Worm (Caenorhabditis elegans) whole organism, L2 larva: ENCODE results near the gene fipr-9.

Experiments
- C34F6.9 ChIP-seq: fragments of 150-350 bp; optimal IDR thresholded peaks from 2 replicates; lab custom pipeline; 2014; ENCODE audit warnings: missing biosample characterization, missing genetic modification characterization
- F13H6.1 ChIP-seq: sonication (generic microtip); optimal IDR thresholded peaks from 2 replicates; lab custom pipeline; 2016; ENCODE audit warnings: missing genetic modification characterization, missing compliant biosample characterization
- R02D3.7 ChIP-seq: fragments of 150-350 bp; optimal IDR thresholded peaks from 2 replicates; lab custom pipeline; 2014; ENCODE audit warnings: missing biosample characterization, missing genetic modification characterization
- Y55F3AM.14 ChIP-seq: fragments of 200-800 bp; sonication (Bioruptor generic); optimal IDR thresholded peaks from 2 replicates; lab custom pipeline; 2018; ENCODE audit warnings: mild to moderate bottlenecking, missing genetic modification characterization, missing compliant biosample characterization
- alr-1 ChIP-seq: fragments of 150-350 bp; optimal IDR thresholded peaks from 2 replicates; lab custom pipeline; 2014; ENCODE audit warnings: missing biosample characterization, missing genetic modification characterization
- aly-2 ChIP-seq: fragments of 150-350 bp; optimal IDR thresholded peaks from 2 replicates; lab custom pipeline; 2014; ENCODE audit warnings: missing biosample characterization, missing genetic modification characterization
- blmp-1 ChIP-seq: sonication (generic microtip); optimal IDR thresholded peaks from 2 replicates; lab custom pipeline; 2017; ENCODE audit warnings: missing genetic modification characterization, mild to moderate bottlenecking, missing compliant biosample characterization, antibody characterized with exemption, moderate library complexity; ENCODE audit not compliant: insufficient read depth
- ceh-16 ChIP-seq: fragments of 150-350 bp; optimal IDR thresholded peaks from 2 replicates; lab custom pipeline; 2014; ENCODE audit warnings: missing biosample characterization, missing genetic modification characterization
- crh-2 ChIP-seq: sonication (generic microtip); optimal IDR thresholded peaks from 2 replicates; lab custom pipeline; 2017; ENCODE audit warnings: missing biosample characterization, missing genetic modification characterization
- dmd-4 ChIP-seq: sonication (generic microtip); optimal IDR thresholded peaks from 2 replicates; lab custom pipeline; 2017; ENCODE audit warnings: missing biosample characterization, missing genetic modification characterization
- egl-27 ChIP-seq: sonication (generic microtip); optimal IDR thresholded peaks from 3 replicates; lab custom pipeline; 2017; ENCODE audit warnings: missing biosample characterization, missing genetic modification reagents, missing genetic modification characterization
- elt-1 ChIP-seq: fragments of 150-350 bp; optimal IDR thresholded peaks from 2 replicates; lab custom pipeline; 2014; ENCODE audit warnings: missing biosample characterization, missing genetic modification characterization
- elt-3 ChIP-seq: sonication (generic microtip); optimal IDR thresholded peaks from 2 replicates; lab custom pipeline; 2017; ENCODE audit warnings: missing biosample characterization, missing genetic modification characterization
- fos-1 ChIP-seq: fragments of 150-350 bp; optimal IDR thresholded peaks from 2 replicates; lab custom pipeline; 2014; ENCODE audit warnings: missing biosample characterization, missing genetic modification characterization
- gmeb-1 ChIP-seq: fragments of 150-350 bp; optimal IDR thresholded peaks from 2 replicates; lab custom pipeline; 2014; ENCODE audit warnings: missing biosample characterization, missing genetic modification characterization
- lin-11 ChIP-seq: fragments of 150-350 bp; sonication (generic microtip); optimal IDR thresholded peaks from 2 replicates; lab custom pipeline; 2014; ENCODE audit warnings: missing biosample characterization, missing genetic modification characterization, inconsistent platforms, mixed read lengths
- lin-13 ChIP-seq: fragments of 150-350 bp; optimal IDR thresholded peaks from 2 replicates; lab custom pipeline; 2014; ENCODE audit warnings: missing biosample characterization, missing genetic modification reagents, missing genetic modification characterization
- lin-39 ChIP-seq: fragments of 150-350 bp; optimal IDR thresholded peaks from 2 replicates; lab custom pipeline; 2014; ENCODE audit warnings: missing biosample characterization, missing genetic modification reagents, missing genetic modification characterization
- lsy-2 ChIP-seq, 2 experiments: fragments of 150-350 bp in 1 of 2; sonication (generic microtip) in 1 of 2; optimal IDR thresholded peaks; 2 replicates each; lab custom pipeline; 2014 to 2017; ENCODE audit warnings: missing biosample characterization in 2 of 2, missing genetic modification characterization in 2 of 2
- mab-5 ChIP-seq: fragments of 150-350 bp; optimal IDR thresholded peaks from 2 replicates; lab custom pipeline; 2014; ENCODE audit warnings: missing biosample characterization, missing genetic modification characterization
- mbf-1 ChIP-seq: sonication (generic microtip); optimal IDR thresholded peaks from 2 replicates; lab custom pipeline; 2017; ENCODE audit warnings: missing biosample characterization, missing genetic modification characterization
- mdl-1 ChIP-seq, 2 experiments: fragments of 150-350 bp in 1 of 2; sonication (generic microtip) in 1 of 2; optimal IDR thresholded peaks; 2 replicates each; lab custom pipeline; 2017; ENCODE audit warnings: missing biosample characterization in 2 of 2, missing genetic modification characterization in 2 of 2
- nhr-11 ChIP-seq: fragments of 150-350 bp; optimal IDR thresholded peaks from 2 replicates; lab custom pipeline; 2014; ENCODE audit warnings: missing biosample characterization, missing genetic modification characterization
- nhr-12 ChIP-seq: fragments of 150-350 bp; optimal IDR thresholded peaks from 2 replicates; lab custom pipeline; 2014; ENCODE audit warnings: missing biosample characterization, missing genetic modification characterization
- nhr-129 ChIP-seq: fragments of 150-350 bp; optimal IDR thresholded peaks from 2 replicates; lab custom pipeline; 2014; ENCODE audit warnings: missing biosample characterization, missing genetic modification characterization
- nhr-21 ChIP-seq: fragments of 150-350 bp; optimal IDR thresholded peaks from 2 replicates; lab custom pipeline; 2014; ENCODE audit warnings: missing biosample characterization, missing genetic modification characterization
- nhr-23 ChIP-seq: fragments of 150-350 bp; optimal IDR thresholded peaks from 2 replicates; lab custom pipeline; 2014; ENCODE audit warnings: missing biosample characterization, missing genetic modification reagents, missing genetic modification characterization
- nhr-237 ChIP-seq: fragments of 150-350 bp; optimal IDR thresholded peaks from 2 replicates; lab custom pipeline; 2014; ENCODE audit warnings: missing biosample characterization, missing genetic modification characterization
- nhr-25 ChIP-seq: fragments of 150-350 bp; sonication (generic microtip); optimal IDR thresholded peaks from 3 replicates; lab custom pipeline; 2014; ENCODE audit warnings: missing biosample characterization, missing genetic modification characterization
- nhr-6 ChIP-seq: fragments of 150-350 bp; optimal IDR thresholded peaks from 2 replicates; lab custom pipeline; 2014; ENCODE audit warnings: missing biosample characterization, missing genetic modification characterization
- nhr-77 ChIP-seq: fragments of 150-350 bp; optimal IDR thresholded peaks from 2 replicates; lab custom pipeline; 2014; ENCODE audit warnings: missing biosample characterization, missing genetic modification characterization
- peb-1 ChIP-seq: fragments of 150-350 bp; optimal IDR thresholded peaks from 2 replicates; lab custom pipeline; 2014; ENCODE audit warnings: missing biosample characterization, missing genetic modification characterization
- sem-4 ChIP-seq: fragments of 150-350 bp; optimal IDR thresholded peaks from 2 replicates; lab custom pipeline; 2014; ENCODE audit warnings: missing biosample characterization, missing genetic modification reagents, missing genetic modification characterization
- skn-1 ChIP-seq: sonication (generic microtip); optimal IDR thresholded peaks from 2 replicates; lab custom pipeline; 2017; ENCODE audit warnings: missing biosample characterization, missing genetic modification characterization
- sma-3 ChIP-seq: sonication (generic microtip); optimal IDR thresholded peaks from 2 replicates; lab custom pipeline; 2016; ENCODE audit warnings: missing genetic modification reagents, missing genetic modification characterization, missing compliant biosample characterization
- sma-9 ChIP-seq, 2 experiments: fragments of 150-350 bp in 1 of 2; sonication (generic microtip) in 1 of 2; optimal IDR thresholded peaks; 2 replicates each; lab custom pipeline; 2014 to 2016; ENCODE audit warnings: missing genetic modification characterization in 2 of 2, mild to moderate bottlenecking in 1 of 2, missing biosample characterization in 1 of 2, missing compliant biosample characterization in 1 of 2, missing genetic modification reagents in 1 of 2, moderate library complexity in 1 of 2
- snpc-4 ChIP-seq: fragments of 150-350 bp; optimal IDR thresholded peaks from 2 replicates; lab custom pipeline; 2014; ENCODE audit warnings: missing biosample characterization, missing genetic modification characterization
- unc-39 ChIP-seq: fragments of 150-350 bp; optimal IDR thresholded peaks from 2 replicates; lab custom pipeline; 2014; ENCODE audit warnings: missing biosample characterization, missing genetic modification characterization
- unc-55 ChIP-seq: fragments of 150-350 bp; sonication (generic microtip); optimal IDR thresholded peaks from 3 replicates; lab custom pipeline; 2014; ENCODE audit warnings: missing biosample characterization, missing genetic modification reagents, missing genetic modification characterization
- unc-62 ChIP-seq: fragments of 150-350 bp; optimal IDR thresholded peaks from 2 replicates; lab custom pipeline; 2014; ENCODE audit warnings: missing biosample characterization, missing genetic modification reagents, missing genetic modification characterization
- zag-1 ChIP-seq: fragments of 150-350 bp; optimal IDR thresholded peaks from 2 replicates; lab custom pipeline; 2014; ENCODE audit warnings: missing biosample characterization, missing genetic modification characterization
- ztf-1 ChIP-seq: fragments of 200-800 bp; sonication (Bioruptor generic); conservative IDR thresholded peaks from 2 replicates; pipeline ENCODE4 v1.3.6; 2022; ENCODE audit warnings: missing genetic modification characterization, missing compliant biosample characterization
- ztf-11 ChIP-seq: sonication (generic microtip); optimal IDR thresholded peaks from 2 replicates; lab custom pipeline; 2017; ENCODE audit warnings: missing biosample characterization, missing genetic modification characterization
- ztf-4 ChIP-seq: fragments of 150-350 bp; optimal IDR thresholded peaks from 2 replicates; lab custom pipeline; 2014; ENCODE audit warnings: missing biosample characterization, missing genetic modification characterization

The fipr-9 gene

ce11 chrV:10221317-10221716, at the start of gene fipr-9, which contains the start of gene fipr-5:
Gene fipr-9, plus strand, starts transcription at chrV:10221662.
Gene fipr-5, minus strand, starts transcription at chrV:10221417.
- TF ChIP-seq nhr-12 (no peak), unc-62 (GFP tag; lab: Kevin White, UChicago) (no peak), unc-39 (tag; lab: Kevin White, UChicago) (no peak), lin-11 (tag; lab: Kevin White, UChicago) (no peak), ceh-16 (no peak), sma-9 (GFP tag; optimal IDR thresholded peaks at IDR 0.05; lab: Kevin White, UChicago) (no peak), sma-9 (tag; optimal IDR thresholded peaks at IDR 0.05; lab: Kevin White, UChicago) (no peak), elt-3 (no peak), unc-55 (GFP tag; lab: Kevin White, UChicago) (no peak), blmp-1 (no peak), nhr-129 (tag; lab: Kevin White, UChicago) (no peak), alr-1 (no peak), ztf-11 (tag; lab: Kevin White, UChicago) (no peak), skn-1 (no peak)

- TF ChIP-seq egl-27, result no peak
- no peak for TF ChIP-seq lin-13 (GFP tag; lab: Kevin White, UChicago)
- no peak for TF ChIP-seq ztf-4 (tag; lab: Kevin White, UChicago)
- TF ChIP-seq nhr-23 (tag; lab: Kevin White, UChicago), result no peak
- no peak for TF ChIP-seq unc-62 (GFP tag; lab: Kevin White, UChicago)
- no peak for TF ChIP-seq gmeb-1 (tag; lab: Kevin White, UChicago)
- TF ChIP-seq R02D3.7 (tag; lab: Kevin White, UChicago), result no peak
These were observed 47.8 kb upstream of the fipr-9 start, which contains the start of gene egl-3 for ce11 chrV:10173653-10174052. Gene egl-3, minus strand, starts transcription at chrV:10173753.

ce11 chrV:10174632-10175075, 46.8 kb upstream of the fipr-9 start:
- TF ChIP-seq ztf-1 (GFP tag; lab: Robert Waterston, UW) (no peak), aly-2 (no peak), gmeb-1 (tag; lab: Kevin White, UChicago) (no peak), ztf-4 (tag; lab: Kevin White, UChicago) (peak; percentile 58), lin-39 (tag; lab: Kevin White, UChicago) (peak; percentile 66), Y55F3AM.14 (GFP tag; lab: Kevin White, UChicago) (peak; percentile 59), blmp-1 (no peak), unc-55 (GFP tag; lab: Kevin White, UChicago) (peak; percentile 96), mbf-1 (tag; lab: Kevin White, UChicago) (no peak), nhr-25 (tag; lab: Kevin White, UChicago) (no peak), nhr-12 (no peak), lin-11 (tag; lab: Kevin White, UChicago) (peak; percentile 97), unc-62 (GFP tag; lab: Kevin White, UChicago) (no peak), egl-27 (peak; percentile 60), lin-13 (GFP tag; lab: Kevin White, UChicago) (peak; percentile 67), nhr-6 (tag; lab: Kevin White, UChicago) (peak; percentile 86), unc-39 (tag; lab: Kevin White, UChicago) (peak; percentile 60), peb-1 (tag; lab: Kevin White, UChicago) (no peak), F13H6.1 (tag; lab: Kevin White, UChicago) (peak; percentile 79), sem-4 (peak; percentile 67), crh-2 (peak; percentile 81), fos-1 (tag; lab: Kevin White, UChicago) (peak; percentile 39), skn-1 (no peak), elt-3 (no peak), sma-3 (GFP tag; lab: Kevin White, UChicago) (no peak), elt-1 (no peak), R02D3.7 (tag; lab: Kevin White, UChicago) (no peak), alr-1 (no peak), nhr-77 (tag; lab: Kevin White, UChicago) (no peak), C34F6.9 (tag; lab: Kevin White, UChicago) (peak; percentile 95), zag-1 (tag; lab: Kevin White, UChicago) (peak; percentile 95), mab-5 (tag; lab: Kevin White, UChicago) (peak; percentile 75), lsy-2 (tag; optimal IDR thresholded peaks at IDR 0.05; lab: Kevin White, UChicago) (peak; percentile 68 to 83), snpc-4 (peak; percentile 46), nhr-129 (tag; lab: Kevin White, UChicago) (peak; percentile 92), nhr-21 (tag; lab: Kevin White, UChicago) (peak; percentile 55), mdl-1 (tag; optimal IDR thresholded peaks at IDR 0.05; lab: Kevin White, UChicago) (peak; percentile 65 to 91), dmd-4 (tag; lab: Kevin White, UChicago) (no peak), ztf-11 (tag; lab: Kevin White, UChicago) (peak; percentile 40), nhr-237 (tag; lab: Kevin White, UChicago) (no peak), nhr-11 (no peak), ceh-16 (no peak), sma-9 (GFP tag; optimal IDR thresholded peaks at IDR 0.05; lab: Kevin White, UChicago) (peak; percentile 79), sma-9 (tag; optimal IDR thresholded peaks at IDR 0.05; lab: Kevin White, UChicago) (no peak)
